Fruit fly (Drosophila melanogaster) whole organism, pupa: ENCODE data around the gene bark.

ENCODE experiments used
- CG14655 ChIP-seq: fragments of 200-800 bp; sonication (Bioruptor generic); optimal IDR thresholded peaks from 3 replicates; lab custom pipeline; 2017; ENCODE audit warnings: mild to moderate bottlenecking, missing biosample characterization, missing genetic modification reagents, missing genetic modification characterization
- Pif1A ChIP-seq: fragments of 200-800 bp; sonication (Bioruptor generic); optimal IDR thresholded peaks from 3 replicates; lab custom pipeline; 2016; ENCODE audit warnings: missing biosample characterization, missing genetic modification characterization
- fd96Ca ChIP-seq: fragments of 200-800 bp; sonication (Bioruptor generic); IDR thresholded peaks from 3 replicates; pipeline ENCODE4 v1.3.6; 2022; ENCODE audit warnings: missing biosample characterization, missing genetic modification characterization

- TF ChIP-seq CG14655 (GFP tag; lab: Kevin White, UChicago) (no peak), Pif1A (GFP tag; lab: Kevin White, UChicago) (no peak), fd96Ca (GFP tag; lab: Robert Waterston, UW) (no peak)
These were observed 4.7 kb downstream of the bark start for dm6 chr2L:3791629-3792028.
